Fruit fly (Drosophila melanogaster) whole organism, pupa: ENCODE data around the gene CG10581.

Source experiments
- CG10348 ChIP-seq: fragments of 200-800 bp; sonication (Bioruptor generic); IDR thresholded peaks from 2 replicates; pipeline ENCODE4 v1.3.6; 2022; ENCODE audit warnings: missing biosample characterization, missing genetic modification characterization
- CG12605 ChIP-seq: fragments of 200-800 bp; sonication (Bioruptor generic); IDR thresholded peaks from 2 replicates; pipeline ENCODE4 v1.3.6; 2022; ENCODE audit warnings: missing biosample characterization, missing genetic modification characterization
- CG13204 ChIP-seq: fragments of 200-800 bp; sonication (Bioruptor generic); optimal IDR thresholded peaks from 2 replicates; lab custom pipeline; 2018; ENCODE audit warnings: missing biosample characterization, mild to moderate bottlenecking, missing genetic modification characterization, moderate library complexity
- CG14655 ChIP-seq: fragments of 200-800 bp; sonication (Bioruptor generic); optimal IDR thresholded peaks from 3 replicates; lab custom pipeline; 2017; ENCODE audit warnings: mild to moderate bottlenecking, missing biosample characterization, missing genetic modification reagents, missing genetic modification characterization
- CG15710 ChIP-seq: fragments of 200-800 bp; sonication (Bioruptor generic); optimal IDR thresholded peaks from 2 replicates; lab custom pipeline; 2018; ENCODE audit warnings: missing biosample characterization, mild to moderate bottlenecking, missing genetic modification characterization, moderate library complexity
- CG17806 ChIP-seq: fragments of 200-800 bp; sonication (Bioruptor generic); optimal IDR thresholded peaks from 2 replicates; lab custom pipeline; 2018; ENCODE audit warnings: missing biosample characterization, mild to moderate bottlenecking, missing genetic modification characterization, moderate library complexity
- CG32121 ChIP-seq: fragments of 200-800 bp; sonication (Bioruptor generic); IDR thresholded peaks from 2 replicates; pipeline ENCODE4 v1.3.6; 2022; ENCODE audit warnings: missing biosample characterization, missing genetic modification characterization
- CG34367 ChIP-seq: fragments of 200-800 bp; sonication (Bioruptor generic); optimal IDR thresholded peaks from 2 replicates; lab custom pipeline; 2018; ENCODE audit warnings: missing biosample characterization, mild to moderate bottlenecking, missing genetic modification characterization
- CG4496 ChIP-seq: fragments of 200-800 bp; sonication (Bioruptor generic); IDR thresholded peaks from 3 replicates; pipeline ENCODE4 v1.3.6; 2022; ENCODE audit warnings: missing biosample characterization, missing genetic modification characterization
- CG8159 ChIP-seq: fragments of 200-800 bp; sonication (Bioruptor generic); optimal IDR thresholded peaks from 3 replicates; lab custom pipeline; 2018; ENCODE audit warnings: missing biosample characterization, mild to moderate bottlenecking, missing genetic modification characterization, moderate library complexity
- CG8301 ChIP-seq: fragments of 200-800 bp; sonication (Bioruptor generic); optimal IDR thresholded peaks from 2 replicates; lab custom pipeline; 2018; ENCODE audit warnings: missing biosample characterization, mild to moderate bottlenecking, missing genetic modification characterization
- CG9948 ChIP-seq: fragments of 200-800 bp; sonication (Bioruptor generic); optimal IDR thresholded peaks from 2 replicates; lab custom pipeline; 2018; ENCODE audit warnings: missing biosample characterization, mild to moderate bottlenecking, missing genetic modification characterization, moderate library complexity
- D1 ChIP-seq: fragments of 200-800 bp; sonication (Bioruptor generic); optimal IDR thresholded peaks from 2 replicates; lab custom pipeline; 2018; ENCODE audit warnings: missing biosample characterization, mild to moderate bottlenecking, missing genetic modification characterization, moderate library complexity
- EcR ChIP-seq: fragments of 200-800 bp; sonication (Bioruptor generic); optimal IDR thresholded peaks from 3 replicates; lab custom pipeline; 2019; ENCODE audit warnings: missing biosample characterization, missing genetic modification characterization, mild to moderate bottlenecking, moderate library complexity, missing genetic modification reagents
- Ets98B ChIP-seq: fragments of 200-800 bp; sonication (Bioruptor generic); IDR thresholded peaks from 2 replicates; pipeline ENCODE4 v1.3.6; 2022; ENCODE audit warnings: missing biosample characterization, missing genetic modification characterization
- Pif1A ChIP-seq: fragments of 200-800 bp; sonication (Bioruptor generic); optimal IDR thresholded peaks from 3 replicates; lab custom pipeline; 2016; ENCODE audit warnings: missing biosample characterization, missing genetic modification characterization
- Pif1B ChIP-seq: fragments of 200-800 bp; sonication (Bioruptor generic); optimal IDR thresholded peaks from 3 replicates; lab custom pipeline; 2016; ENCODE audit warnings: missing biosample characterization, missing genetic modification characterization
- Snoo ChIP-seq: fragments of 200-800 bp; sonication (Bioruptor generic); optimal IDR thresholded peaks from 3 replicates; lab custom pipeline; 2017; ENCODE audit warnings: missing biosample characterization, mild to moderate bottlenecking, missing genetic modification characterization, inconsistent platforms
- fd96Ca ChIP-seq: fragments of 200-800 bp; sonication (Bioruptor generic); IDR thresholded peaks from 3 replicates; pipeline ENCODE4 v1.3.6; 2022; ENCODE audit warnings: missing biosample characterization, missing genetic modification characterization
- gl ChIP-seq: fragments of 200-800 bp; sonication (Bioruptor generic); optimal IDR thresholded peaks from 2 replicates; lab custom pipeline; 2018; ENCODE audit warnings: missing biosample characterization, mild to moderate bottlenecking, missing genetic modification characterization
- rn ChIP-seq: fragments of 200-800 bp; sonication (Bioruptor generic); IDR thresholded peaks from 2 replicates; pipeline ENCODE4 v1.3.6; 2022; ENCODE audit warnings: missing biosample characterization, missing genetic modification characterization

CG10581 gene

DNA sequence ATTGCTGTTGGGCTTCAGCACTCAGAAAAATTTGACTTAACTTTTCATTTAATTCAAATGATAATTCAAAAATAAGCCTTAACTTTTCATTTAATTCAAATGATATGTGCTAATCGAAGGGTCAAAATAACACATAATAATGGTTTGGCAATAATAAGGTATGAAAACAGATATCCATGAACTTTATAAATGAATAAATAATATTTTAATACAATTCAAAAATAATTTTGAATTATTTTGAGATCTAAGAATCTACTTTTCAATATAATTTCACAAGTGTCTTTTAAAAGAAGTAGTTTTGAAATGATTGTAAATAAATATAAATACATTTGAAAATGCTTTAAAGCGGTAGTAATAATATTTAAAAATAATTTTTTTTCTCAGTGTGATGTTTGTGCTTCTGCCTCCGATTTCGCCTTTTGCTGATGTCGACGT, 47.1 kb downstream of the CG10581 start:
- TF ChIP-seq rn (GFP tag; lab: Robert Waterston, UW), result no peak; the same call in 1 of the 2 replicates
- TF ChIP-seq fd96Ca (GFP tag; lab: Robert Waterston, UW), result no peak
- peak; percentile 83 for TF ChIP-seq CG17806 (tag; lab: Kevin White, UChicago)
- peak; percentile 81 for TF ChIP-seq CG8301 (tag; lab: Kevin White, UChicago)
- TF ChIP-seq D1, result peak; percentile 87
- TF ChIP-seq CG14655, result peak; percentile 88
- peak; percentile 24; the same call in 1 of the 2 replicates for TF ChIP-seq CG12605 (GFP tag; lab: Robert Waterston, UW)
- no peak for TF ChIP-seq gl (tag; lab: Kevin White, UChicago)
- TF ChIP-seq CG15710 (tag; lab: Kevin White, UChicago), result peak; percentile 85
- TF ChIP-seq Pif1A (GFP tag; lab: Kevin White, UChicago), result peak; percentile 22
- TF ChIP-seq Snoo (tag; lab: Kevin White, UChicago), result peak; percentile 59
- peak; percentile 47; the same call in 1 of the 3 replicates for TF ChIP-seq CG4496 (GFP tag; lab: Robert Waterston, UW)
- peak; percentile 90 for TF ChIP-seq CG9948 (tag; lab: Kevin White, UChicago)
- no peak for TF ChIP-seq Ets98B
- no peak for TF ChIP-seq Pif1B (GFP tag; lab: Kevin White, UChicago)
- no peak for TF ChIP-seq EcR
- no peak for TF ChIP-seq CG13204 (GFP tag; lab: Kevin White, UChicago)
- TF ChIP-seq CG32121 (GFP tag; lab: Robert Waterston, UW), result 0 out of 2 replicates have a peak, but pooled peaks have one; percentile 16
- TF ChIP-seq CG34367, result peak; percentile 80
- TF ChIP-seq CG10348 (GFP tag; lab: Robert Waterston, UW), result no peak
- peak; percentile 91 for TF ChIP-seq CG8159 (tag; lab: Kevin White, UChicago)

DNA sequence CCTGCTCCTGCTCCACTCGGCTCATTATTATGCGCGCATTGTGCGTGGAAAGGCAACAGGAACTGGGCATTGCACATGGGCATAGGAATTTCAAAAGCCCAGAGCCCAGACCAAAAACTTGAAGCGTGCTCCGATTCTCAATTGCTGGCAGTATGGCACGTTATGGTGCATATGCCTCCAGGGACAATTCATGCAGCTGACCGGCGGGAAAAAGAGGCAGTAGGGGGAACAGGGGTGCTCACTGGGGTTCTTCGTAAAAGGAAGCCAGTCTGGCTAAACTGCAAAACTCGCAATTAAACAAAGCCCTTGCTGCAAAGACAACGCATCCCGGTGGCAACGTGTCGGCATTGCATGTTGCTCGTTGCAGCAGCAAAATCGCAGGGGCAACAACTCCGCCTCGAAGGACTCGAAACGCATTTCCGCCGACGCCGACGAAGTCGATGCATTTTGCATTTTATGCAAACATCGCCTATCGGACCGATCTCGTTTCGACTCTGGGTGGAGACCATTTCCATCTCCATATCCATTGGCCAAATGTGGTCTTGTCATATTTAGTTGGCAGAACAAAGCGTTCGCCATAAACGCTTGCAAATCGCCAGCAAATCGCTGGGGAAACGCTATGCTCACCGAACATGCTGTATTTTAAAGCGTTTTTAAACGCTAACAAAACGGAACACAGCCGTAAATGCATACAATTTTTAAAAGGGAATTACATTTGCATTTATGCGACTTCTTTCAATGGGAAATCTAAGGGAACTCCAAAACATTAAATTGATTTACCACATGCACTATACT, 49.4 kb downstream of the CG10581 start:
- TF ChIP-seq EcR, result peak; percentile 34
- TF ChIP-seq Pif1B (GFP tag; lab: Kevin White, UChicago), result no peak
- TF ChIP-seq CG13204 (GFP tag; lab: Kevin White, UChicago), result peak; percentile 38
- no peak for TF ChIP-seq CG32121 (GFP tag; lab: Robert Waterston, UW)
- TF ChIP-seq, all 21 proteins: peak for 2
